Fruit fly (Drosophila melanogaster) whole organism, adult: ENCODE measurements around the gene eIF4E6.

Source experiments
- CG11617 ChIP-seq: fragments of 200-800 bp; sonication (Bioruptor generic); optimal IDR thresholded peaks from 2 replicates; lab custom pipeline; 2017; ENCODE audit warnings: mild to moderate bottlenecking, missing biosample characterization, missing genetic modification reagents, missing genetic modification characterization
- CG12768 ChIP-seq: fragments of 200-800 bp; sonication (Bioruptor generic); optimal IDR thresholded peaks from 2 replicates; lab custom pipeline; 2017; ENCODE audit warnings: missing biosample characterization, missing genetic modification characterization, mild to moderate bottlenecking, moderate library complexity, missing genetic modification reagents
- CG14711 ChIP-seq: fragments of 200-800 bp; sonication (Bioruptor generic); optimal IDR thresholded peaks from 2 replicates; lab custom pipeline; 2018; ENCODE audit warnings: missing biosample characterization, mild to moderate bottlenecking, missing genetic modification characterization, moderate library complexity
- CG1620 ChIP-seq: fragments of 200-800 bp; sonication (Bioruptor generic); optimal IDR thresholded peaks from 2 replicates; lab custom pipeline; 2016; ENCODE audit warnings: missing biosample characterization, missing genetic modification characterization
- CG33017 ChIP-seq: fragments of 200-800 bp; sonication (Bioruptor generic); optimal IDR thresholded peaks from 2 replicates; lab custom pipeline; 2018; ENCODE audit warnings: missing biosample characterization, mild to moderate bottlenecking, missing genetic modification characterization, moderate library complexity
- CG5204 ChIP-seq: fragments of 200-800 bp; sonication (Bioruptor generic); optimal IDR thresholded peaks from 2 replicates; lab custom pipeline; 2016; ENCODE audit warnings: missing biosample characterization, missing genetic modification characterization
- CG7045 ChIP-seq: fragments of 200-800 bp; sonication (Bioruptor generic); optimal IDR thresholded peaks from 2 replicates; lab custom pipeline; 2017; ENCODE audit warnings: missing biosample characterization, mild to moderate bottlenecking, missing genetic modification characterization
- CG7101 ChIP-seq: fragments of 200-800 bp; sonication (Bioruptor generic); optimal IDR thresholded peaks from 2 replicates; lab custom pipeline; 2018; ENCODE audit warnings: missing biosample characterization, mild to moderate bottlenecking, missing genetic modification characterization, moderate library complexity
- Clk ChIP-seq: fragments of 200-800 bp; sonication (Bioruptor generic); optimal IDR thresholded peaks from 2 replicates; lab custom pipeline; 2017; ENCODE audit warnings: missing biosample characterization, missing genetic modification characterization
- Crg-1 ChIP-seq: fragments of 200-800 bp; sonication (Bioruptor generic); optimal IDR thresholded peaks from 2 replicates; lab custom pipeline; 2016; ENCODE audit warnings: missing biosample characterization, missing genetic modification characterization
- Hr96 ChIP-seq: fragments of 200-800 bp; sonication (Bioruptor generic); optimal IDR thresholded peaks from 2 replicates; lab custom pipeline; 2016; ENCODE audit warnings: missing biosample characterization, missing genetic modification characterization
- Mnt ChIP-seq: fragments of 200-800 bp; sonication (Bioruptor generic); optimal IDR thresholded peaks from 2 replicates; lab custom pipeline; 2016; ENCODE audit warnings: missing biosample characterization, mild to moderate bottlenecking, missing genetic modification characterization
- bab1 ChIP-seq: fragments of 200-800 bp; sonication (Bioruptor generic); optimal IDR thresholded peaks from 3 replicates; lab custom pipeline; 2019; ENCODE audit warnings: missing biosample characterization, mild to moderate bottlenecking, missing genetic modification characterization, moderate library complexity
- cic ChIP-seq: fragments of 200-800 bp; sonication (Bioruptor generic); optimal IDR thresholded peaks from 2 replicates; lab custom pipeline; 2017; ENCODE audit warnings: missing biosample characterization, mild to moderate bottlenecking, missing genetic modification characterization, moderate library complexity
- cnc ChIP-seq, 2 experiments: fragments of >200 bp; optimal IDR thresholded peaks; 2 replicates each; lab custom pipeline; 2017
- kay ChIP-seq: fragments of 200-800 bp; sonication (Bioruptor generic); peaks from one replicate; lab custom pipeline; 2016; ENCODE audit warnings: missing biosample characterization, missing genetic modification characterization, borderline replicate concordance
- ovo ChIP-seq: fragments of 200-800 bp; sonication (Bioruptor generic); optimal IDR thresholded peaks from 2 replicates; lab custom pipeline; 2016; ENCODE audit warnings: missing biosample characterization, missing genetic modification characterization
- pad ChIP-seq: fragments of 200-800 bp; sonication (Bioruptor generic); optimal IDR thresholded peaks from 3 replicates; lab custom pipeline; 2017; ENCODE audit warnings: missing biosample characterization, missing genetic modification characterization, mild to moderate bottlenecking, moderate library complexity, missing genetic modification reagents
- tj ChIP-seq: fragments of 200-800 bp; sonication (Bioruptor generic); optimal IDR thresholded peaks from 3 replicates; lab custom pipeline; 2017; ENCODE audit warnings: missing biosample characterization, mild to moderate bottlenecking, missing genetic modification characterization, moderate library complexity
- toe ChIP-seq: fragments of 200-800 bp; sonication (Bioruptor generic); optimal IDR thresholded peaks from 2 replicates; lab custom pipeline; 2016; ENCODE audit warnings: missing biosample characterization, missing genetic modification characterization

The eIF4E6 gene

dm6 chr3R:29004884-29005621, 21.9 kb downstream of the eIF4E6 start:
- TF ChIP-seq bab1 (GFP tag; lab: Kevin White, UChicago) (peak; percentile 70), Clk (no peak)

dm6 chr3R:29000001-29000400, 27.0 kb downstream of the eIF4E6 start:
- TF ChIP-seq CG33017 (tag; lab: Kevin White, UChicago) = no peak
- no peak for TF ChIP-seq pad (GFP tag; lab: Kevin White, UChicago)
- no peak for TF ChIP-seq toe (GFP tag; lab: Kevin White, UChicago)

- no peak for TF ChIP-seq cnc (optimal IDR thresholded peaks at IDR 0.05; lab: Kevin White, UChicago)
- TF ChIP-seq CG7045 = no peak
- no peak for TF ChIP-seq Clk
- no peak for TF ChIP-seq Hr96 (GFP tag; lab: Kevin White, UChicago)
These were observed 28.0 kb downstream of the eIF4E6 start for dm6 chr3R:28998999-28999398.

dm6 chr3R:28990695-28991094, 36.3 kb downstream of the eIF4E6 start:
- TF ChIP-seq CG33017 (tag; lab: Kevin White, UChicago) = no peak
- TF ChIP-seq Mnt (GFP tag; lab: Kevin White, UChicago) = no peak
- no peak for TF ChIP-seq CG7101 (tag; lab: Kevin White, UChicago)
- TF ChIP-seq tj (GFP tag; lab: Kevin White, UChicago) = no peak
- TF ChIP-seq toe (GFP tag; lab: Kevin White, UChicago) = no peak
- no peak for TF ChIP-seq CG5204 (GFP tag; lab: Kevin White, UChicago)
- no peak for TF ChIP-seq CG12768 (GFP tag; lab: Kevin White, UChicago)
- no peak for TF ChIP-seq cic
- no peak for TF ChIP-seq Clk
- TF ChIP-seq CG7045 = no peak
- no peak for TF ChIP-seq Hr96 (GFP tag; lab: Kevin White, UChicago)
- TF ChIP-seq Crg-1 (GFP tag; lab: Kevin White, UChicago) = no peak
- TF ChIP-seq cnc (optimal IDR thresholded peaks at IDR 0.05; lab: Kevin White, UChicago) = no peak
- TF ChIP-seq CG11617 (GFP tag; lab: Kevin White, UChicago) = no peak
- TF ChIP-seq CG14711 (tag; lab: Kevin White, UChicago) = no peak
- no peak for TF ChIP-seq CG1620 (GFP tag; lab: Kevin White, UChicago)

dm6 chr3R:28989388-28989787, 37.6 kb downstream of the eIF4E6 start:
- TF ChIP-seq CG7101 (tag; lab: Kevin White, UChicago) = no peak
- TF ChIP-seq kay (GFP tag; lab: Kevin White, UChicago) = no peak
- no peak for TF ChIP-seq CG11617 (GFP tag; lab: Kevin White, UChicago)

dm6 chr3R:28987596-28988378, 39.2 kb downstream of the eIF4E6 start:
- TF ChIP-seq CG7045 = no peak
- TF ChIP-seq CG33017 (tag; lab: Kevin White, UChicago) = no peak
- TF ChIP-seq ovo = no peak
- TF ChIP-seq toe (GFP tag; lab: Kevin White, UChicago) = no peak

dm6 chr3R:28985887-28986286, 41.1 kb downstream of the eIF4E6 start:
- TF ChIP-seq CG11617 (GFP tag; lab: Kevin White, UChicago) = no peak
- no peak for TF ChIP-seq Clk
- no peak for TF ChIP-seq CG12768 (GFP tag; lab: Kevin White, UChicago)
- TF ChIP-seq ovo = no peak
- TF ChIP-seq Hr96 (GFP tag; lab: Kevin White, UChicago) = no peak
- no peak for TF ChIP-seq CG7101 (tag; lab: Kevin White, UChicago)
- TF ChIP-seq kay (GFP tag; lab: Kevin White, UChicago) = no peak
- TF ChIP-seq CG33017 (tag; lab: Kevin White, UChicago) = no peak
- TF ChIP-seq Crg-1 (GFP tag; lab: Kevin White, UChicago) = no peak
- TF ChIP-seq CG1620 (GFP tag; lab: Kevin White, UChicago) = no peak
- TF ChIP-seq pad (GFP tag; lab: Kevin White, UChicago) = no peak
- TF ChIP-seq bab1 (GFP tag; lab: Kevin White, UChicago) = no peak
- no peak for TF ChIP-seq cic
